Worm (Caenorhabditis elegans) whole organism, L4 larva: Measurements from ENCODE around the gene col-176.

Experiments
- T20F7.1 ChIP-seq: fragments of 200-800 bp; sonication (Bioruptor generic); optimal IDR thresholded peaks from 2 replicates; lab custom pipeline; 2018; ENCODE audit warnings: mild to moderate bottlenecking, missing genetic modification characterization, missing compliant biosample characterization
- T26A8.4 ChIP-seq: fragments of 200-800 bp; sonication (Bioruptor generic); IDR thresholded peaks from 2 replicates; pipeline ENCODE4 v1.3.6; 2022; ENCODE audit warnings: missing genetic modification characterization, missing compliant biosample characterization
- Y75B8A.6 ChIP-seq: fragments of 200-800 bp; sonication (Bioruptor generic); IDR thresholded peaks from 2 replicates; pipeline ENCODE4 v1.3.6; 2022; ENCODE audit warnings: missing genetic modification reagents, missing genetic modification characterization, missing compliant biosample characterization
- aha-1 ChIP-seq: fragments of 150-350 bp; peaks from one replicate; lab custom pipeline; 2014; ENCODE audit warnings: missing biosample characterization, missing genetic modification characterization
- cey-2 ChIP-seq: sonication (generic microtip); optimal IDR thresholded peaks from 3 replicates; lab custom pipeline; 2017; ENCODE audit warnings: missing genetic modification characterization, mild to moderate bottlenecking, missing compliant biosample characterization, antibody characterized with exemption, borderline replicate concordance; ENCODE audit not compliant: insufficient read depth
- daf-16 ChIP-seq, 3 experiments: sonication (generic microtip); optimal IDR thresholded peaks; 2 replicates each; lab custom pipeline; 2016 to 2017; ENCODE audit warnings: missing genetic modification characterization in 3 of 3, missing genetic modification reagents in 3 of 3, mild to moderate bottlenecking in 2 of 3, missing compliant biosample characterization in 2 of 3, missing biosample characterization in 1 of 3, moderate library complexity in 1 of 3
- daf-19 ChIP-seq: fragments of 200-800 bp; sonication (Bioruptor generic); conservative IDR thresholded peaks from 2 replicates; pipeline ENCODE4 v1.3.6; 2022; ENCODE audit warnings: missing genetic modification characterization, missing compliant biosample characterization
- dmd-6 ChIP-seq: fragments of 200-800 bp; sonication (Bioruptor generic); IDR thresholded peaks from 2 replicates; pipeline ENCODE4 v1.3.6; 2022; ENCODE audit warnings: missing genetic modification reagents, missing genetic modification characterization, missing compliant biosample characterization
- dmd-9 ChIP-seq: fragments of 200-800 bp; sonication (Bioruptor generic); IDR thresholded peaks from 2 replicates; pipeline ENCODE4 v1.3.6; 2022; ENCODE audit warnings: missing genetic modification reagents, missing genetic modification characterization, missing compliant biosample characterization
- dve-1 ChIP-seq: sonication (generic microtip); optimal IDR thresholded peaks from 2 replicates; lab custom pipeline; 2017; ENCODE audit warnings: antibody characterized with exemption, mild to moderate bottlenecking, missing genetic modification characterization, missing compliant biosample characterization; ENCODE audit not compliant: insufficient read depth
- hif-1 ChIP-seq, 2 experiments: sonication (generic microtip); optimal IDR thresholded peaks; 2 replicates each; lab custom pipeline; 2016 to 2017; ENCODE audit warnings: missing compliant biosample characterization in 2 of 2, missing genetic modification characterization in 2 of 2, missing genetic modification reagents in 2 of 2, missing genotype in 2 of 2, mild to moderate bottlenecking in 1 of 2
- hlh-11 ChIP-seq: fragments of 200-800 bp; sonication (Bioruptor generic); optimal IDR thresholded peaks from 2 replicates; lab custom pipeline; 2018; ENCODE audit warnings: mild to moderate bottlenecking, missing genetic modification characterization, missing compliant biosample characterization
- hlh-30 ChIP-seq: sonication (generic microtip); optimal IDR thresholded peaks from 2 replicates; lab custom pipeline; 2017; ENCODE audit warnings: antibody characterized with exemption, mild to moderate bottlenecking, missing genetic modification characterization, missing compliant biosample characterization; ENCODE audit not compliant: insufficient read depth
- jun-1 ChIP-seq: fragments of 150-350 bp; optimal IDR thresholded peaks from 2 replicates; lab custom pipeline; 2014; ENCODE audit warnings: missing biosample characterization, missing genetic modification reagents, missing genetic modification characterization
- lim-7 ChIP-seq: fragments of 200-800 bp; sonication (Bioruptor generic); IDR thresholded peaks from 2 replicates; pipeline ENCODE4 v1.3.6; 2022; ENCODE audit warnings: missing genetic modification characterization, missing compliant biosample characterization
- lin-1 ChIP-seq: fragments of 200-800 bp; sonication (Bioruptor generic); IDR thresholded peaks from 2 replicates; pipeline ENCODE4 v1.3.6; 2022; ENCODE audit warnings: missing genetic modification reagents, missing genetic modification characterization, missing compliant biosample characterization
- lsy-2 ChIP-seq, 2 experiments: fragments of 150-350 bp in 1 of 2; sonication (generic microtip) in 1 of 2; optimal IDR thresholded peaks; 2 replicates each; lab custom pipeline; 2014 to 2017; ENCODE audit warnings: missing biosample characterization in 2 of 2, missing genetic modification characterization in 2 of 2
- madf-9 ChIP-seq: fragments of 200-800 bp; sonication (Bioruptor generic); conservative IDR thresholded peaks from 2 replicates; pipeline ENCODE4 v1.3.6; 2022; ENCODE audit warnings: missing genetic modification reagents, missing genetic modification characterization, missing compliant biosample characterization
- mdl-1 ChIP-seq, 2 experiments: fragments of 150-350 bp in 1 of 2; sonication (generic microtip) in 1 of 2; optimal IDR thresholded peaks; 2 replicates each; lab custom pipeline; 2014 to 2017; ENCODE audit warnings: missing biosample characterization in 2 of 2, missing genetic modification characterization in 2 of 2
- mep-1 ChIP-seq: fragments of 150-350 bp; sonication (generic microtip); optimal IDR thresholded peaks from 3 replicates; lab custom pipeline; 2014; ENCODE audit warnings: missing biosample characterization, missing genetic modification characterization
- mes-2 ChIP-seq: sonication (generic microtip); optimal IDR thresholded peaks from 2 replicates; lab custom pipeline; 2016; ENCODE audit warnings: missing genotype, mild to moderate bottlenecking, missing genetic modification characterization, missing compliant biosample characterization; ENCODE audit not compliant: poor library complexity, severe bottlenecking
- mxl-2 ChIP-seq: fragments of 200-800 bp; sonication (Bioruptor generic); conservative IDR thresholded peaks from 2 replicates; pipeline ENCODE4 v1.3.6; 2022; ENCODE audit warnings: missing genetic modification reagents, missing genetic modification characterization, missing compliant biosample characterization
- mxl-3 ChIP-seq: fragments of 200-800 bp; sonication (Bioruptor generic); optimal IDR thresholded peaks from 2 replicates; lab custom pipeline; 2018; ENCODE audit warnings: mild to moderate bottlenecking, missing genetic modification characterization, missing compliant biosample characterization
- nhr-10 ChIP-seq: fragments of 150-350 bp; optimal IDR thresholded peaks from 2 replicates; lab custom pipeline; 2014; ENCODE audit warnings: missing biosample characterization, missing genetic modification characterization
- nhr-102 ChIP-seq: sonication (generic microtip); optimal IDR thresholded peaks from 2 replicates; lab custom pipeline; 2016; ENCODE audit warnings: mild to moderate bottlenecking, missing genetic modification characterization, moderate library complexity, missing compliant biosample characterization
- nhr-111 ChIP-seq: fragments of 200-800 bp; sonication (Bioruptor generic); optimal IDR thresholded peaks from 2 replicates; lab custom pipeline; 2018; ENCODE audit warnings: mild to moderate bottlenecking, missing genetic modification characterization, missing compliant biosample characterization
- nhr-28 ChIP-seq: fragments of 150-350 bp; optimal IDR thresholded peaks from 2 replicates; lab custom pipeline; 2014; ENCODE audit warnings: missing biosample characterization, missing genetic modification characterization
- nhr-42 ChIP-seq: fragments of 200-800 bp; sonication (Bioruptor generic); IDR thresholded peaks from 2 replicates; pipeline ENCODE4 v1.3.6; 2022; ENCODE audit warnings: missing genetic modification characterization, missing compliant biosample characterization
- nhr-48 ChIP-seq: sonication (generic microtip); optimal IDR thresholded peaks from 2 replicates; lab custom pipeline; 2016; ENCODE audit warnings: mild to moderate bottlenecking, missing genetic modification characterization, missing compliant biosample characterization
- nhr-77 ChIP-seq: fragments of 150-350 bp; optimal IDR thresholded peaks from 2 replicates; lab custom pipeline; 2014; ENCODE audit warnings: missing biosample characterization, missing genetic modification characterization
- php-3 ChIP-seq: fragments of 200-800 bp; sonication (Bioruptor generic); IDR thresholded peaks from 2 replicates; pipeline ENCODE4 v1.3.6; 2022; ENCODE audit warnings: missing genetic modification reagents, missing genetic modification characterization, missing compliant biosample characterization
- pqm-1 ChIP-seq: sonication (generic microtip); optimal IDR thresholded peaks from 2 replicates; lab custom pipeline; 2017; ENCODE audit warnings: missing biosample characterization, missing genetic modification characterization
- saeg-2 ChIP-seq: fragments of 200-800 bp; sonication (Bioruptor generic); IDR thresholded peaks from 2 replicates; pipeline ENCODE4 v1.3.6; 2022; ENCODE audit warnings: missing genetic modification reagents, missing genetic modification characterization, missing compliant biosample characterization
- sdz-12 ChIP-seq: fragments of 200-800 bp; sonication (Bioruptor generic); optimal IDR thresholded peaks from 2 replicates; lab custom pipeline; 2018; ENCODE audit warnings: mild to moderate bottlenecking, missing genetic modification characterization, missing compliant biosample characterization
- spr-1 ChIP-seq: sonication (generic microtip); optimal IDR thresholded peaks from 2 replicates; lab custom pipeline; 2016; ENCODE audit warnings: mild to moderate bottlenecking, missing genetic modification characterization, missing compliant biosample characterization
- spr-3 ChIP-seq: fragments of 200-800 bp; sonication (Bioruptor generic); optimal IDR thresholded peaks from 2 replicates; lab custom pipeline; 2018; ENCODE audit warnings: mild to moderate bottlenecking, missing genetic modification characterization, missing compliant biosample characterization
- zfp-2 ChIP-seq: sonication (generic microtip); optimal IDR thresholded peaks from 2 replicates; lab custom pipeline; 2016; ENCODE audit warnings: mild to moderate bottlenecking, missing genetic modification characterization, missing compliant biosample characterization
- zip-2 ChIP-seq: fragments of 150-350 bp; optimal IDR thresholded peaks from 2 replicates; lab custom pipeline; 2014; ENCODE audit warnings: missing biosample characterization, missing genetic modification characterization

col-176 gene

ce11 chrX:10084050-10084672 is 6.8 kb downstream of the col-176 start, which contains the start of gene W07E11.1:
Gene W07E11.1 (plus strand): TSS chrX:10084622.
- peak in 1 of 2 experiments; percentile 20 for TF ChIP-seq mdl-1 (tag; optimal IDR thresholded peaks at IDR 0.05; lab: Kevin White, UChicago)
- peak; percentile 93 for TF ChIP-seq hlh-11 (tag; lab: Kevin White, UChicago)
- TF ChIP-seq lin-1, result 0 out of 2 replicates have a peak, but pooled peaks have one; percentile 23
- TF ChIP-seq lim-7, result no peak
- TF ChIP-seq dmd-6, result peak; percentile 66
- no peak for TF ChIP-seq zfp-2 (tag; lab: Kevin White, UChicago)
- peak; percentile 18 for TF ChIP-seq mep-1 (tag; lab: Kevin White, UChicago)
- TF ChIP-seq nhr-48 (tag; lab: Kevin White, UChicago), result peak; percentile 95
- peak; percentile 51 for TF ChIP-seq nhr-10 (tag; lab: Kevin White, UChicago)
- no peak for TF ChIP-seq Y75B8A.6
- TF ChIP-seq sdz-12 (GFP tag; lab: Kevin White, UChicago), result no peak
- TF ChIP-seq daf-16 (GFP tag; optimal IDR thresholded peaks at IDR 0.05; lab: Kevin White, UChicago), result peak in 1 of 2 experiments; percentile 87
- TF ChIP-seq daf-16 (tag; optimal IDR thresholded peaks at IDR 0.05; lab: Kevin White, UChicago), result peak; percentile 98
- TF ChIP-seq aha-1, result peak; percentile 90
- TF ChIP-seq spr-3 (GFP tag; lab: Kevin White, UChicago), result no peak
- peak; percentile 81; the same call in 1 of the 2 replicates for TF ChIP-seq saeg-2 (GFP tag; lab: Robert Waterston, UW)
- no peak for TF ChIP-seq daf-19 (GFP tag; lab: Robert Waterston, UW)
- peak; percentile 48 for TF ChIP-seq T20F7.1 (GFP tag; lab: Kevin White, UChicago)
- peak; percentile 66 for TF ChIP-seq hlh-30 (tag; lab: Kevin White, UChicago)
- peak; percentile 69; the same call in 1 of the 2 replicates for TF ChIP-seq mxl-2 (GFP tag; lab: Robert Waterston, UW)
- peak; percentile 59 for TF ChIP-seq mes-2 (tag; lab: Kevin White, UChicago)
- TF ChIP-seq pqm-1 (tag; lab: Kevin White, UChicago), result peak; percentile 59
- peak; percentile 94 for TF ChIP-seq nhr-28
- no peak for TF ChIP-seq nhr-111 (GFP tag; lab: Kevin White, UChicago)
- peak; percentile 22 to 46 for TF ChIP-seq hif-1 (tag; optimal IDR thresholded peaks at IDR 0.05; lab: Kevin White, UChicago)
- peak; percentile 84 for TF ChIP-seq php-3 (GFP tag; lab: Robert Waterston, UW)
- peak; percentile 59 for TF ChIP-seq nhr-77 (tag; lab: Kevin White, UChicago)
- peak; percentile 61 for TF ChIP-seq T26A8.4 (GFP tag; lab: Robert Waterston, UW)
- TF ChIP-seq nhr-102 (tag; lab: Kevin White, UChicago), result peak; percentile 87
- no peak for TF ChIP-seq dmd-9 (GFP tag; lab: Robert Waterston, UW)
- peak in 1 of 2 experiments; percentile 19 for TF ChIP-seq lsy-2 (tag; optimal IDR thresholded peaks at IDR 0.05; lab: Kevin White, UChicago)
- no peak for TF ChIP-seq jun-1 (tag; lab: Kevin White, UChicago)
- no peak for TF ChIP-seq madf-9 (GFP tag; lab: Robert Waterston, UW)
- TF ChIP-seq spr-1 (tag; lab: Kevin White, UChicago), result no peak
- TF ChIP-seq cey-2 (tag; lab: Kevin White, UChicago), result peak; percentile 58
- peak; percentile 36 for TF ChIP-seq zip-2 (tag; lab: Kevin White, UChicago)
- TF ChIP-seq mxl-3 (GFP tag; lab: Kevin White, UChicago), result peak; percentile 77
- peak; percentile 83 for TF ChIP-seq dve-1 (tag; lab: Kevin White, UChicago)
- peak; percentile 61; the same call in 1 of the 2 replicates for TF ChIP-seq nhr-42 (GFP tag; lab: Robert Waterston, UW)
